Worm (Caenorhabditis elegans) whole organism, late embryonic: ENCODE results near the gene C04E12.5.

Source experiments
- Y22D7AL.16 ChIP-seq: sonication (generic microtip); optimal IDR thresholded peaks from 2 replicates; lab custom pipeline; 2016; ENCODE audit warnings: missing genetic modification characterization, missing compliant biosample characterization
- ceh-14 ChIP-seq: sonication (generic microtip); optimal IDR thresholded peaks from 2 replicates; lab custom pipeline; 2016; ENCODE audit warnings: missing genotype, missing genetic modification characterization, missing compliant biosample characterization
- ceh-45 ChIP-seq: fragments of 200-800 bp; sonication (Bioruptor generic); IDR thresholded peaks from 2 replicates; pipeline ENCODE4 v1.3.6; 2022; ENCODE audit warnings: missing genetic modification reagents, missing genetic modification characterization, missing compliant biosample characterization
- dve-1 ChIP-seq: sonication (generic microtip); optimal IDR thresholded peaks from 2 replicates; lab custom pipeline; 2017; ENCODE audit warnings: antibody characterized with exemption, mild to moderate bottlenecking, missing genetic modification characterization, missing compliant biosample characterization
- nhr-11 ChIP-seq: fragments of 150-350 bp; optimal IDR thresholded peaks from 2 replicates; lab custom pipeline; 2014; ENCODE audit warnings: missing biosample characterization, missing genetic modification characterization
- pag-3 ChIP-seq: sonication (generic microtip); optimal IDR thresholded peaks from 2 replicates; lab custom pipeline; 2016; ENCODE audit warnings: missing compliant biosample characterization, missing genetic modification characterization, borderline replicate concordance
- pqm-1 ChIP-seq: sonication (generic microtip); optimal IDR thresholded peaks from 2 replicates; lab custom pipeline; 2016; ENCODE audit warnings: missing genetic modification characterization, missing compliant biosample characterization
- syd-9 ChIP-seq: sonication (generic microtip); optimal IDR thresholded peaks from 2 replicates; lab custom pipeline; 2016; ENCODE audit warnings: mild to moderate bottlenecking, missing genetic modification characterization, moderate library complexity, missing compliant biosample characterization
- tbx-2 ChIP-seq: sonication (generic microtip); optimal IDR thresholded peaks from 2 replicates; lab custom pipeline; 2016; ENCODE audit warnings: missing genetic modification characterization, missing compliant biosample characterization
- tbx-7 ChIP-seq: sonication (generic microtip); optimal IDR thresholded peaks from 2 replicates; lab custom pipeline; 2016; ENCODE audit warnings: missing genotype, missing genetic modification characterization, missing compliant biosample characterization
- ztf-16 ChIP-seq: sonication (generic microtip); optimal IDR thresholded peaks from 2 replicates; lab custom pipeline; 2017; ENCODE audit warnings: missing genetic modification characterization, missing compliant biosample characterization

- TF ChIP-seq tbx-2 (tag; lab: Kevin White, UChicago) (no peak), dve-1 (no peak), Y22D7AL.16 (no peak), ztf-16 (tag; lab: Kevin White, UChicago) (no peak), tbx-7 (tag; lab: Kevin White, UChicago) (no peak), nhr-11 (tag; lab: Kevin White, UChicago) (no peak), ceh-45 (GFP tag; lab: Robert Waterston, UW) (no peak), ceh-14 (tag; lab: Kevin White, UChicago) (no peak), syd-9 (no peak), pag-3 (tag; lab: Kevin White, UChicago) (no peak), pqm-1 (no peak)
Observed at ce11 chrV:3342504-3342903, 15.9 kb upstream of the C04E12.5 start, which contains the start of gene C17B7.3.
